Worm (Caenorhabditis elegans): ENCODE measurements around the gene glb-32.
A peak's percentile ranks its signal among the peaks of the same experiment; 100 is the strongest.

The glb-32 gene

DNA sequence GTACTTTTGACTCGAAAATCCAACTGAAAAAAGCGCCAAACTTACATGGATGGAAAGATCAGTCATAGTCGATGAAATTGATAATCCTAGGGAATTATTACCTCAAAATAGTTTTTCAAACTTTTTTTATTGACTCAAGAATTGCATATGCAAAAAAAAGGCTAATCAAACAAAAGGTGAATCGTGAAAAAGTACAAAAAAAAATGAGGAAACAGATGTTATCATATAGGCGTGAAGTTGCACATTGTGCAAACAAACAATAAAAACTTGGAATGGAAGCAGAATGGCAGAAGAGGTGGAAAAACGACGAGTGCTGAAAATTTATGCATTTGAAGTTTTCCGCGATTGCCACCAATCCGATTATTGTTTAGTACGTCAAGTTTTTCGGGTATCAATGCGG, 43.2 kb downstream of the glb-32 start, which contains the start of gene exc-14:
exc-14 (minus strand) TSS at position 101 of the 400 bp plus-strand sequence.
- TF ChIP-seq swsn-7 (tag; optimal IDR thresholded peaks at IDR 0.05) (no peak), sptf-1 (tag; optimal IDR thresholded peaks at IDR 0.05) (no peak), unc-86 (tag; optimal IDR thresholded peaks at IDR 0.05) (no peak), hlh-4 (tag; optimal IDR thresholded peaks at IDR 0.05) (no peak), fkh-4 (tag; optimal IDR thresholded peaks at IDR 0.05; ENCODE audit: borderline replicate concordance) (no peak), C04F5.9 (tag; optimal IDR thresholded peaks at IDR 0.05) (no peak)

DNA sequence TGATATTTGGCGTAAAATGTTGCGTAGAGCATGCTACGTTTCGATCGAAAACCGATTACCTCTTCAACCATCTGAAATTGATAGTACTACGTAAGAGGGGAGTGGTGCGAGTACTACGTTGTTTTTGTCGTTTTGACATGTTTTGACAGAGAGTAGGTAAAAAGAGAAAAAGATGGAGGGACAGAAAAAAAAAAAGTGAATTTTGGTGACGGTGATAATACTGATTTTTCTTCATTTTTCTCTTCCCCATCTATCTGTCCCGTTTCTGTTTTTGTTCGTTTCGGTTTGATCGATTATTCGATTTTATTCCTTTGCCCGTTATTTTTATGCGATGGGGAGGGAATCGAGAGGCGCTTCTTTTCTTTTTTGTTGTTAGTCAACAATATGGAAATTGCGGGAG, 48.4 kb downstream of the glb-32 start, which contains the start of gene K11D12.8:
K11D12.8 (minus strand) TSS at position 77 of the 400 bp plus-strand sequence.
- TF ChIP-seq blmp-1 (tag; optimal IDR thresholded peaks at IDR 0.05) (peak; percentile 71), nhr-71 (tag; optimal IDR thresholded peaks at IDR 0.05) (no peak)

DNA sequence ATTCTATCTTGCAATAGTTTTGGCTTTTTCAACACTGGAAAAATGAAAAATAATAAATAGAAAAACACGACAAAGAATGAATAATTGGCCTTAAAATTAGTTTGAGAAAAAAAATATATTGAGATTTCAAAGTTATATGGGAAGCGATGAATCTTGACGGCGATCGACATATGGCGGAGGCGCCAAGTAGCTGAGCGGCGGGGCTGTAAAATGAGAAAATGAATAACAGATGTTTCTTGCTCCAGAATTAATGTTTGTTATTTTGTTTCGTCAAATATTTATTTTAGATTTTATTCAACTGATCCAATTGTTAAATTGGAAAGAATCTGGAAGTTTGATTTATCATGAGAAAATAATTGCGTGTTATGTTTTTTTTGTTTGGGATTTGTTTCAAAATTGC, 49.8 kb downstream of the glb-32 start, which contains the start of gene K11D12.11:
K11D12.11 (minus strand) TSS at position 42 of the 400 bp plus-strand sequence.
- TF ChIP-seq ceh-90 (tag; optimal IDR thresholded peaks at IDR 0.05): no peak
- no peak for TF ChIP-seq unc-62 (GFP tag; optimal IDR thresholded peaks at IDR 0.05)
- no peak for TF ChIP-seq nhr-84 (tag; optimal IDR thresholded peaks at IDR 0.05)
- no peak for TF ChIP-seq lin-15B (tag; optimal IDR thresholded peaks at IDR 0.05)
- peak; percentile 83 for TF ChIP-seq fkh-4 (tag; optimal IDR thresholded peaks at IDR 0.05; ENCODE audit: borderline replicate concordance)
- TF ChIP-seq dsc-1 (tag; optimal IDR thresholded peaks at IDR 0.05): peak; percentile 97

DNA sequence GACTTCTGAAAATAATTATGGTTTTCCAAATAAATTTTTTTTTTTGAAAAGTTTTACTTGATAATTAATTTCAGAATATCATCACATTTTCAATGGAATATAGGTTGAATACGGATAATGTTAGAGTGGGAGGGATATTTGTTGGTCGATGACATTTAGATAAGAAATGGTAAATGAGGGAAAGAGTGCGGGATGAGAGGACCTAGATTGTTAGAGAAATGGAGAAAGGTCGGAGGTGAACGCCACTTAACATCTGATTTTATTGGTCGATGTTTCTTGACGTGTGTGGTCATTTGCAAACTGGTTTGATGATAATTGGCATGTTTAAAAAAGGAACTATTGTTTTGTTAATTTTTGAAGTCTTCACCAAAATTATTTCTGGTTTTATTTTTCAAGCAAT, 50.9 kb downstream of the glb-32 start:
- TF ChIP-seq nhr-11 (tag; optimal IDR thresholded peaks at IDR 0.05) (no peak), lin-14 (GFP tag; optimal IDR thresholded peaks at IDR 0.05) (peak; percentile 48), xbp-1 (tag; optimal IDR thresholded peaks at IDR 0.05) (no peak), zag-1 (tag; optimal IDR thresholded peaks at IDR 0.05) (no peak), ceh-82 (tag; optimal IDR thresholded peaks at IDR 0.05) (no peak), nhr-84 (tag; optimal IDR thresholded peaks at IDR 0.05) (no peak), blmp-1 (tag; optimal IDR thresholded peaks at IDR 0.05) (peak; percentile 83), fkh-10 (GFP tag; optimal IDR thresholded peaks at IDR 0.05) (no peak), nhr-76 (tag; optimal IDR thresholded peaks at IDR 0.05) (no peak), jun-1 (tag; optimal IDR thresholded peaks at IDR 0.05) (no peak), nhr-85 (tag) (peak; percentile 85), lin-15B (tag; optimal IDR thresholded peaks at IDR 0.05) (no peak), nhr-71 (tag; optimal IDR thresholded peaks at IDR 0.05) (no peak), lin-13 (GFP tag; optimal IDR thresholded peaks at IDR 0.05) (no peak), Y116A8C.19 (tag; optimal IDR thresholded peaks at IDR 0.05; ENCODE audit: borderline replicate concordance) (no peak), lin-35 (GFP tag; optimal IDR thresholded peaks at IDR 0.05) (peak in 1 of 2 experiments; percentile 5), efl-3 (GFP tag; optimal IDR thresholded peaks at IDR 0.05) (no peak), rnt-1 (tag; optimal IDR thresholded peaks at IDR 0.05) (no peak), fkh-4 (tag; optimal IDR thresholded peaks at IDR 0.05; ENCODE audit: borderline replicate concordance) (no peak), tlp-1 (tag; optimal IDR thresholded peaks at IDR 0.05) (no peak), ama-1 (optimal IDR thresholded peaks at IDR 0.05) (no peak), fos-1 (tag; optimal IDR thresholded peaks at IDR 0.05) (no peak), elt-3 (tag; optimal IDR thresholded peaks at IDR 0.05) (peak in 1 of 6 experiments; percentile 23), zip-4 (GFP tag; optimal IDR thresholded peaks at IDR 0.05) (no peak), grh-1 (GFP tag; IDR thresholded peaks at IDR 0.05) (peak; percentile 54)
